Worm (Caenorhabditis elegans): ENCODE measurements around the gene D2085.7.

- TF ChIP-seq unc-62 (GFP tag; optimal IDR thresholded peaks at IDR 0.05 in 1 of 2) (no peak), unc-62 (tag; optimal IDR thresholded peaks at IDR 0.05) (no peak), mdt-29 (GFP tag; IDR thresholded peaks at IDR 0.05) (no peak), arid-1 (GFP tag; conservative IDR thresholded peaks at IDR 0.05) (no peak), nhr-11 (tag; optimal IDR thresholded peaks at IDR 0.05) (no peak)
Measured at ce11 chrII:8643627-8644356, 2.6 kb downstream of the D2085.7 start.
